Fruit fly (Drosophila melanogaster) whole organism, prepupa: Measurements from ENCODE around the gene m.

Source experiments
- Blimp-1 ChIP-seq: fragments of 200-800 bp; sonication (Bioruptor generic); optimal IDR thresholded peaks from 3 replicates; lab custom pipeline; 2017; ENCODE audit warnings: missing biosample characterization, missing genetic modification characterization, mild to moderate bottlenecking, moderate library complexity, missing genetic modification reagents
- CG10631 ChIP-seq: fragments of 200-800 bp; sonication (Bioruptor generic); optimal IDR thresholded peaks from 2 replicates; lab custom pipeline; 2016; ENCODE audit warnings: missing biosample characterization, missing genetic modification characterization
- CG11294 ChIP-seq: fragments of 200-800 bp; sonication (Bioruptor generic); IDR thresholded peaks from 2 replicates; pipeline ENCODE4 v1.3.6; 2022; ENCODE audit warnings: missing biosample characterization, missing genetic modification characterization
- CG11902 ChIP-seq: fragments of 200-800 bp; sonication (Bioruptor generic); optimal IDR thresholded peaks from 3 replicates; lab custom pipeline; 2016; ENCODE audit warnings: missing biosample characterization, missing genetic modification characterization
- CG1621 ChIP-seq: fragments of 200-800 bp; sonication (Bioruptor generic); optimal IDR thresholded peaks from 3 replicates; lab custom pipeline; 2018; ENCODE audit warnings: missing biosample characterization, mild to moderate bottlenecking, missing genetic modification characterization
- CG16779 ChIP-seq: fragments of 200-800 bp; sonication (Bioruptor generic); optimal IDR thresholded peaks from 3 replicates; lab custom pipeline; 2017; ENCODE audit warnings: missing biosample characterization, mild to moderate bottlenecking, missing genetic modification characterization
- CG6163 ChIP-seq: fragments of 200-800 bp; sonication (Bioruptor generic); IDR thresholded peaks from 3 replicates; pipeline ENCODE4 v1.3.6; 2022; ENCODE audit warnings: missing biosample characterization, missing genetic modification characterization
- CG6792 ChIP-seq: fragments of 200-800 bp; sonication (Bioruptor generic); optimal IDR thresholded peaks from 3 replicates; lab custom pipeline; 2016; ENCODE audit warnings: missing biosample characterization, missing genetic modification characterization
- CG6808 ChIP-seq: fragments of 200-800 bp; sonication (Bioruptor generic); optimal IDR thresholded peaks from 3 replicates; lab custom pipeline; 2017; ENCODE audit warnings: missing biosample characterization, missing genetic modification characterization, mild to moderate bottlenecking, moderate library complexity, missing genetic modification reagents
- CG6854 ChIP-seq: fragments of 200-800 bp; sonication (Bioruptor generic); optimal IDR thresholded peaks from 2 replicates; lab custom pipeline; 2017; ENCODE audit warnings: missing biosample characterization, mild to moderate bottlenecking, missing genetic modification characterization
- CG7368 ChIP-seq: fragments of 200-800 bp; sonication (Bioruptor generic); optimal IDR thresholded peaks from 3 replicates; lab custom pipeline; 2016; ENCODE audit warnings: missing biosample characterization, missing genetic modification characterization
- CG8119 ChIP-seq: fragments of 200-800 bp; sonication (Bioruptor generic); IDR thresholded peaks from 3 replicates; pipeline ENCODE4 v1.3.6; 2022; ENCODE audit warnings: missing biosample characterization, missing genetic modification characterization
- CG8319 ChIP-seq: fragments of 200-800 bp; sonication (Bioruptor generic); optimal IDR thresholded peaks from 3 replicates; lab custom pipeline; 2016; ENCODE audit warnings: missing biosample characterization, missing genetic modification characterization
- CG8632 ChIP-seq: fragments of 200-800 bp; sonication (Bioruptor generic); optimal IDR thresholded peaks from 3 replicates; lab custom pipeline; 2016; ENCODE audit warnings: missing biosample characterization, missing genetic modification characterization
- CG9139 ChIP-seq: fragments of 200-800 bp; sonication (Bioruptor generic); optimal IDR thresholded peaks from 3 replicates; lab custom pipeline; 2017; ENCODE audit warnings: missing biosample characterization, mild to moderate bottlenecking, missing genetic modification characterization
- Eip75B ChIP-seq: fragments of 200-800 bp; sonication (Bioruptor generic); optimal IDR thresholded peaks from 3 replicates; lab custom pipeline; 2016; ENCODE audit warnings: missing biosample characterization, missing genetic modification characterization
- Eip78C ChIP-seq: fragments of 200-800 bp; sonication (Bioruptor generic); peaks from one replicate; lab custom pipeline; 2016; ENCODE audit warnings: missing biosample characterization, missing genetic modification characterization
- Eip93F ChIP-seq: fragments of 200-800 bp; sonication (Bioruptor generic); optimal IDR thresholded peaks from 2 replicates; lab custom pipeline; 2016; ENCODE audit warnings: missing biosample characterization, mild to moderate bottlenecking, missing genetic modification characterization
- Ets21C ChIP-seq: fragments of 200-800 bp; sonication (Bioruptor generic); optimal IDR thresholded peaks from 3 replicates; lab custom pipeline; 2016; ENCODE audit warnings: missing biosample characterization, missing genetic modification characterization
- Ets96B ChIP-seq: fragments of 200-800 bp; optimal IDR thresholded peaks from 2 replicates; lab custom pipeline; 2019; ENCODE audit warnings: missing biosample characterization, mild to moderate bottlenecking, missing genetic modification characterization, moderate library complexity
- Hr4 ChIP-seq: fragments of 200-800 bp; sonication (Bioruptor generic); optimal IDR thresholded peaks from 3 replicates; lab custom pipeline; 2016; ENCODE audit warnings: missing biosample characterization, missing genetic modification characterization
- OdsH ChIP-seq: fragments of 200-800 bp; sonication (Bioruptor generic); optimal IDR thresholded peaks from 3 replicates; lab custom pipeline; 2016; ENCODE audit warnings: missing biosample characterization, missing genetic modification characterization
- Sox102F ChIP-seq: fragments of 200-800 bp; sonication (Bioruptor generic); optimal IDR thresholded peaks from 2 replicates; lab custom pipeline; 2016; ENCODE audit warnings: missing biosample characterization, mild to moderate bottlenecking, missing genetic modification characterization
- Sox14 ChIP-seq: fragments of 200-800 bp; sonication (Bioruptor generic); optimal IDR thresholded peaks from 3 replicates; lab custom pipeline; 2016; ENCODE audit warnings: missing biosample characterization, missing genetic modification characterization
- Sox15 ChIP-seq: fragments of 200-800 bp; sonication (Bioruptor generic); optimal IDR thresholded peaks from 3 replicates; lab custom pipeline; 2016; ENCODE audit warnings: missing biosample characterization, missing genetic modification characterization
- cyc ChIP-seq: fragments of 200-800 bp; sonication (Bioruptor generic); optimal IDR thresholded peaks from 3 replicates; lab custom pipeline; 2016; ENCODE audit warnings: missing biosample characterization, missing genetic modification characterization
- dac ChIP-seq: fragments of 200-800 bp; sonication (Bioruptor generic); optimal IDR thresholded peaks from 2 replicates; lab custom pipeline; 2017; ENCODE audit warnings: missing biosample characterization, mild to moderate bottlenecking, missing genetic modification characterization
- dsx ChIP-seq: fragments of 200-800 bp; optimal IDR thresholded peaks from 3 replicates; lab custom pipeline; 2019; ENCODE audit warnings: missing biosample characterization, mild to moderate bottlenecking, missing genetic modification characterization, moderate library complexity; ENCODE audit not compliant: poor library complexity, severe bottlenecking
- eg ChIP-seq: fragments of 200-800 bp; sonication (Bioruptor generic); IDR thresholded peaks from 3 replicates; pipeline ENCODE4 v1.3.6; 2022; ENCODE audit warnings: missing biosample characterization, missing genetic modification characterization
- esn ChIP-seq: fragments of 200-800 bp; sonication (Bioruptor generic); optimal IDR thresholded peaks from 2 replicates; lab custom pipeline; 2016; ENCODE audit warnings: missing biosample characterization, mild to moderate bottlenecking, missing genetic modification characterization, moderate library complexity
- fkh ChIP-seq: fragments of 200-800 bp; sonication (Bioruptor generic); optimal IDR thresholded peaks from 3 replicates; lab custom pipeline; 2017; ENCODE audit warnings: missing biosample characterization, mild to moderate bottlenecking, missing genetic modification characterization, moderate library complexity
- lz ChIP-seq: fragments of 200-800 bp; sonication (Bioruptor generic); optimal IDR thresholded peaks from 3 replicates; lab custom pipeline; 2016; ENCODE audit warnings: missing biosample characterization, missing genetic modification characterization
- spab ChIP-seq: fragments of 200-800 bp; sonication (Bioruptor generic); optimal IDR thresholded peaks from 2 replicates; lab custom pipeline; 2017; ENCODE audit warnings: missing biosample characterization, mild to moderate bottlenecking, missing genetic modification characterization, missing genetic modification reagents
- ss ChIP-seq, 2 experiments: fragments of 200-800 bp; sonication (Bioruptor generic); optimal IDR thresholded peaks; 2 replicates in 1 of 2; 3 replicates in 1 of 2; lab custom pipeline; 2017 to 2018; ENCODE audit warnings: mild to moderate bottlenecking in 2 of 2, missing biosample characterization in 2 of 2, missing genetic modification characterization in 2 of 2, moderate library complexity in 1 of 2
- svp ChIP-seq: fragments of 200-800 bp; sonication (Bioruptor generic); peaks from one replicate; lab custom pipeline; 2016; ENCODE audit warnings: missing biosample characterization, missing genetic modification characterization
- topi ChIP-seq: fragments of 200-800 bp; sonication (Bioruptor generic); optimal IDR thresholded peaks from 3 replicates; lab custom pipeline; 2016; ENCODE audit warnings: missing biosample characterization, missing genetic modification characterization
- vri ChIP-seq: fragments of 200-800 bp; sonication (Bioruptor generic); optimal IDR thresholded peaks from 3 replicates; lab custom pipeline; 2016; ENCODE audit warnings: missing biosample characterization, mild to moderate bottlenecking, missing genetic modification characterization

m gene

dm6 chrX:11815356-11816270, 61.5 kb downstream of the m start:
- TF ChIP-seq fkh (GFP tag; lab: Kevin White, UChicago): peak; percentile 15
- TF ChIP-seq topi: no peak
- TF ChIP-seq Ets21C (GFP tag; lab: Kevin White, UChicago): no peak
- no peak for TF ChIP-seq CG1621 (tag; lab: Kevin White, UChicago)
- peak; percentile 66 for TF ChIP-seq svp (GFP tag; lab: Kevin White, UChicago)
- TF ChIP-seq Blimp-1 (GFP tag; lab: Kevin White, UChicago): peak; percentile 92
- TF ChIP-seq Eip78C (GFP tag; lab: Kevin White, UChicago): peak; percentile 39
- TF ChIP-seq eg (GFP tag; lab: Robert Waterston, UW): 0 out of 3 replicates have a peak, but pooled peaks have one; percentile 31

dm6 chrX:11816434-11816948, 62.4 kb downstream of the m start, which contains the start of the genes CG1578 and rudhira:
Gene CG1578 (minus strand): TSS chrX:11816551.
Gene rudhira (plus strand): TSS chrX:11816898.
- TF ChIP-seq lz (GFP tag; lab: Kevin White, UChicago): peak; percentile 11
- TF ChIP-seq Sox102F (GFP tag; lab: Kevin White, UChicago): peak; percentile 33
- TF ChIP-seq CG7368 (GFP tag; lab: Kevin White, UChicago): no peak
- TF ChIP-seq CG6163 (GFP tag; lab: Robert Waterston, UW): 0 out of 3 replicates have a peak, but pooled peaks have one; percentile 0
- TF ChIP-seq Hr4 (GFP tag; lab: Kevin White, UChicago): no peak
- TF ChIP-seq svp (GFP tag; lab: Kevin White, UChicago): peak; percentile 60
- TF ChIP-seq Eip78C (GFP tag; lab: Kevin White, UChicago): peak; percentile 38
- TF ChIP-seq Eip93F (GFP tag; lab: Kevin White, UChicago): peak; percentile 8

dm6 chrX:11817183-11817972, 63.3 kb downstream of the m start:
- TF ChIP-seq CG9139 (GFP tag; lab: Kevin White, UChicago) (peak; percentile 4), spab (no peak), CG8119 (GFP tag; lab: Robert Waterston, UW) (peak; percentile 23; the same call in 2 of the 3 replicates), dac (GFP tag; lab: Kevin White, UChicago) (no peak), CG8632 (GFP tag; lab: Kevin White, UChicago) (peak; percentile 18), fkh (GFP tag; lab: Kevin White, UChicago) (peak; percentile 52), CG16779 (tag; lab: Kevin White, UChicago) (peak; percentile 2), svp (GFP tag; lab: Kevin White, UChicago) (peak; percentile 23), CG6854 (GFP tag; lab: Kevin White, UChicago) (peak; percentile 26), CG6163 (GFP tag; lab: Robert Waterston, UW) (peak; percentile 79), Ets96B (peak; percentile 12), Sox14 (GFP tag; lab: Kevin White, UChicago) (no peak), ss (GFP tag; optimal IDR thresholded peaks at IDR 0.05; lab: Kevin White, UChicago) (peak; percentile 6 to 41), CG6808 (GFP tag; lab: Kevin White, UChicago) (peak; percentile 47), eg (GFP tag; lab: Robert Waterston, UW) (peak; percentile 39; the same call in 1 of the 3 replicates), vri (peak; percentile 15), dsx (peak; percentile 14), CG1621 (tag; lab: Kevin White, UChicago) (no peak)

- TF ChIP-seq CG6792 (GFP tag; lab: Kevin White, UChicago) (peak; percentile 92), CG16779 (tag; lab: Kevin White, UChicago) (peak; percentile 87), dac (GFP tag; lab: Kevin White, UChicago) (peak; percentile 93), Sox15 (peak; percentile 74), CG8319 (peak; percentile 84), CG11902 (GFP tag; lab: Kevin White, UChicago) (peak; percentile 68), CG11294 (GFP tag; lab: Robert Waterston, UW) (peak; percentile 95), Ets21C (GFP tag; lab: Kevin White, UChicago) (peak; percentile 85), svp (GFP tag; lab: Kevin White, UChicago) (peak; percentile 96), Eip78C (GFP tag; lab: Kevin White, UChicago) (peak; percentile 98), Hr4 (GFP tag; lab: Kevin White, UChicago) (peak; percentile 98), topi (peak; percentile 93), cyc (peak; percentile 87), esn (GFP tag; lab: Kevin White, UChicago) (peak; percentile 94), CG8119 (GFP tag; lab: Robert Waterston, UW) (peak; percentile 98), Eip75B (peak; percentile 94), OdsH (peak; percentile 95), CG10631 (peak; percentile 92), dsx (peak; percentile 85)
Measured at dm6 chrX:11818047-11818766, 64.1 kb downstream of the m start.
